Worm (Caenorhabditis elegans) whole organism, L4/young adult: ENCODE data around the gene F59B2.15.

Experiments used
- W03F9.2 ChIP-seq: fragments of 150-350 bp; optimal IDR thresholded peaks from 2 replicates; lab custom pipeline; 2014; ENCODE audit warnings: missing biosample characterization, missing genetic modification characterization
- dao-5 ChIP-seq: sonication (generic microtip); optimal IDR thresholded peaks from 2 replicates; lab custom pipeline; 2016; ENCODE audit warnings: missing genotype, missing genetic modification characterization, moderate library complexity, missing compliant biosample characterization
- him-1 ChIP-seq: sonication (generic microtip); optimal IDR thresholded peaks from 2 replicates; lab custom pipeline; 2016; ENCODE audit warnings: missing genotype, missing genetic modification reagents, missing genetic modification characterization, missing compliant biosample characterization

DNA sequence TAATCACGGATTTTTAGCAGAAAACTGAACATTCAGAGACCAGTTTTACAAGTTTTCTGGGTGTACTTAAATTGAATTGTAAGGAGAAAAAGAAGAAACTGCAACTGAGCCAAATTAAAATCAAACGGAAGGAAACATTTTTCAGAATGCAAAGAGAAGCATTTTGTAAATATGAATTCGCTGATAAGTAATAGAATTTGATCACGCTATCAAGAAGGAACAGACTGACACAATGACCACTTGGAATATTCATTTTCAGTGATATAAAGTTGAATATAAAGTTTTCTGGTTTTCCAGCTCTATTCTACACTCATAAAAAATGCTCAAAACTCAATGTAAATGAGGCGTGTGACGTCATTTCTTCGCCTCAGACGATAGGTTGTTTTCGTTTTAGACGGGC lies 31.7 kb upstream of the F59B2.15 start:
- TF ChIP-seq dao-5 (tag; lab: Kevin White, UChicago) (no peak), him-1 (tag; lab: Kevin White, UChicago) (no peak), W03F9.2 (tag; lab: Kevin White, UChicago) (no peak)
